Worm (Caenorhabditis elegans): ENCODE data around the gene K01D12.8.

K01D12.8 gene

ce11 chrV:12441420-12441819 lies 39.0 kb downstream of the K01D12.8 start, which contains the start of gene pals-37:
pals-37 (minus strand) TSS chrV:12441520.
- no peak for TF ChIP-seq ztf-4 (tag; optimal IDR thresholded peaks at IDR 0.05)
- no peak for TF ChIP-seq unc-62 (GFP tag; optimal IDR thresholded peaks at IDR 0.05)

DNA sequence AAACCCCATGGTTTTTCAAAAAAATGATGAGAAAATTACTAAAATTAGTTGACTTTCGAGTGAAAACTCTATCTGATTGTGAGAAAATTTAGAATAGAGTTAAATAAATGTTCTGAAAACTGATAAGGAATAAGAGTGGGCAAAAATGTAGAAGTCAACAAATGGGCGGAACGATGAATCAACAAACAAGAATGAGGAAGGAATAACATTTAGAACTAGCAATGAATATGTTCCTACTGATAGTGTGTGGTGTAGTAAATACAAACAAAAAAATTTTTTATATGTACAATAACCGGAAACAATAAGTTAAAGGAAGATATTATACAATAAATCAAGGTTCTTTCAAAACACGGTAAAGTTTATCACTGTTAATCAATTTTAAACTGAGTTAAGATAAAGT lies 41.3 kb downstream of the K01D12.8 start, which contains the start of gene pals-39:
Gene pals-39, minus strand, starts transcription at position 101 of the 400 bp plus-strand sequence.
- TF ChIP-seq pqm-1 (tag; optimal IDR thresholded peaks at IDR 0.05) (peak; percentile 30), snpc-4 (tag; optimal IDR thresholded peaks at IDR 0.05) (no peak), pha-4 (tag; optimal IDR thresholded peaks at IDR 0.05) (peak; percentile 39), elt-1 (tag; optimal IDR thresholded peaks at IDR 0.05) (no peak)

DNA sequence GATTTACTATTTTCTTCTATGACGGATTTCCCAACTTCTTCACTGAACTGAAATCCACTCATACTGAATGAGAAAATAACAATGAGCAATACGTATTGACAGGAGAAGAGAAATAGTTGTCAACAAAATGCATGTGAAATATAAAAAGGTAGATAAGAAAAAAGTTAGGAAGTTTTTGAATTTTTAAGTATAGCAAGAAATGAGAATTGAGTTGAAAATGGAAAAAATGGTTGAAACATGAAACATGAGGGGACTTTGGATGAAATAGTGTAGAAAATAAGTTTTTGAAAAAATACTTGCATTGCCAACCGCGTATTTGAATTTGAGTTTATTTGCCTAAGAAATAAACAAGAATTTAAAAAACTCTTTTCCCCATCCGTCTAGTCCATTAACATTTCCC lies 44.4 kb downstream of the K01D12.8 start, which contains the start of the genes pals-38 and C54D10.9:
Gene pals-38, minus strand, starts transcription at position 101 of the 400 bp plus-strand sequence.
Gene C54D10.9, plus strand, starts transcription at position 259 of the 400 bp plus-strand sequence.
- TF ChIP-seq egl-5 (tag; optimal IDR thresholded peaks at IDR 0.05), result no peak
- TF ChIP-seq ceh-82 (tag; optimal IDR thresholded peaks at IDR 0.05), result no peak
- no peak for TF ChIP-seq aly-2 (tag; optimal IDR thresholded peaks at IDR 0.05)
- no peak for TF ChIP-seq pha-4 (tag; optimal IDR thresholded peaks at IDR 0.05)
- no peak for TF ChIP-seq lsy-12 (tag; optimal IDR thresholded peaks at IDR 0.05)
- no peak for TF ChIP-seq sea-2 (GFP tag; optimal IDR thresholded peaks at IDR 0.05)

- TF ChIP-seq lin-15B (tag; optimal IDR thresholded peaks at IDR 0.05) (no peak), lin-39 (tag; optimal IDR thresholded peaks at IDR 0.05) (no peak), tbx-2 (tag; optimal IDR thresholded peaks at IDR 0.05) (no peak), fos-1 (tag; optimal IDR thresholded peaks at IDR 0.05) (no peak)
Measured at ce11 chrV:12449902-12450301, 47.4 kb downstream of the K01D12.8 start, which contains the start of gene C54D10.10. C54D10.10 (minus strand) TSS chrV:12450002.

DNA sequence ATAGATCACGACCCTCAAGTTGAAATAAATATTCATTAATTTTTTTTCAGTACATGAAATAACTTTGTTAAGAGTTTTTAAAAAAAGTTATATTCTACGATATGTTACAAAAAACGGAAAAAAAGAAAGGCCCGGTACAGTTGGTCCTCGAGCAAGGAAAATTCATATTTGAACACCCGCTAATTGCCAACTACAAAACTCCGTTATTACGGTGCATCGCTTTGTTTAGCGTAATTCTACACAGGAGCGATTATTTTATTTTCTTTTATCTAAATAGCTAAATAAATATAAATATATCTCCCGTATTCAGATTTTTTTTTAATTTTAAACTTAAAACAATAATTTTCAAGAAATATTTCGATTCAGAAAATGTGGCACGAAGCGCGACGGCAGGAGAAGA lies 48.0 kb downstream of the K01D12.8 start, which contains the start of gene F28C1.1:
Gene F28C1.1, plus strand, starts transcription at position 365 of the 400 bp plus-strand sequence.
- TF ChIP-seq pha-4 (tag; optimal IDR thresholded peaks at IDR 0.05), result peak; percentile 33
- no peak for TF ChIP-seq nhr-43 (tag; optimal IDR thresholded peaks at IDR 0.05; ENCODE audit: poor library complexity, severe bottlenecking)
- TF ChIP-seq R02D3.7 (tag; optimal IDR thresholded peaks at IDR 0.05), result peak; percentile 66
- TF ChIP-seq nfya-1 (tag; optimal IDR thresholded peaks at IDR 0.05; ENCODE audit: insufficient read depth), result peak; percentile 46
